Fruit fly (Drosophila melanogaster) whole organism, embryonic: ENCODE results near the gene Hand.
A peak's percentile ranks its signal among the peaks of the same experiment; 100 is the strongest.

Source experiments
- B-H1 ChIP-seq: fragments of 200-800 bp; sonication (Bioruptor generic); IDR thresholded peaks from 3 replicates; pipeline ENCODE4 v1.3.6; 2022; ENCODE audit warnings: missing biosample characterization, missing genetic modification characterization
- Bgb ChIP-seq: fragments of 200-800 bp; sonication (Bioruptor generic); IDR thresholded peaks from 2 replicates; pipeline ENCODE4 v1.3.6; 2022; ENCODE audit warnings: missing biosample characterization, missing genetic modification characterization; ENCODE audit not compliant: partially characterized antibody
- CG10147 ChIP-seq: fragments of 200-800 bp; sonication (Bioruptor generic); optimal IDR thresholded peaks from 2 replicates; lab custom pipeline; 2019; ENCODE audit warnings: missing biosample characterization, mild to moderate bottlenecking, missing genetic modification characterization, moderate library complexity
- CG10267 ChIP-seq: fragments of 200-800 bp; sonication (Bioruptor generic); optimal IDR thresholded peaks from 2 replicates; lab custom pipeline; 2018; ENCODE audit warnings: missing biosample characterization, mild to moderate bottlenecking, missing genetic modification characterization, moderate library complexity
- CG10654 ChIP-seq: fragments of 200-800 bp; sonication (Bioruptor generic); optimal IDR thresholded peaks from 2 replicates; lab custom pipeline; 2016; ENCODE audit warnings: missing biosample characterization, missing genetic modification characterization
- CG10979 ChIP-seq: fragments of 200-800 bp; sonication (Bioruptor generic); optimal IDR thresholded peaks from 2 replicates; lab custom pipeline; 2018; ENCODE audit warnings: missing biosample characterization, mild to moderate bottlenecking, missing genetic modification characterization, moderate library complexity
- CG11504 ChIP-seq: fragments of 200-800 bp; sonication (Bioruptor generic); optimal IDR thresholded peaks from 3 replicates; lab custom pipeline; 2019; ENCODE audit warnings: missing biosample characterization, mild to moderate bottlenecking, missing genetic modification characterization, moderate library complexity
- CG13287 ChIP-seq: fragments of 200-800 bp; sonication (Bioruptor generic); IDR thresholded peaks from 2 replicates; pipeline ENCODE4 v1.3.6; 2022; ENCODE audit warnings: missing biosample characterization, missing genetic modification characterization; ENCODE audit not compliant: partially characterized antibody
- CG15479 ChIP-seq: fragments of 200-800 bp; sonication (Bioruptor generic); optimal IDR thresholded peaks from 3 replicates; lab custom pipeline; 2019; ENCODE audit warnings: missing biosample characterization, mild to moderate bottlenecking, missing genetic modification characterization, moderate library complexity
- CG15514 ChIP-seq: fragments of 200-800 bp; sonication (Bioruptor generic); optimal IDR thresholded peaks from 3 replicates; lab custom pipeline; 2017; ENCODE audit warnings: missing biosample characterization, missing genetic modification characterization, mild to moderate bottlenecking, moderate library complexity, missing genetic modification reagents
- CG17912 ChIP-seq: fragments of 200-800 bp; sonication (Bioruptor generic); optimal IDR thresholded peaks from 2 replicates; lab custom pipeline; 2018; ENCODE audit warnings: missing biosample characterization, mild to moderate bottlenecking, missing genetic modification characterization
- CG1832 ChIP-seq: fragments of 200-800 bp; sonication (Bioruptor generic); optimal IDR thresholded peaks from 2 replicates; lab custom pipeline; 2017; ENCODE audit warnings: missing biosample characterization, mild to moderate bottlenecking, missing genetic modification characterization, inconsistent platforms
- CG2712 ChIP-seq: fragments of 200-800 bp; optimal IDR thresholded peaks from 3 replicates; lab custom pipeline; 2019; ENCODE audit warnings: missing biosample characterization, mild to moderate bottlenecking, missing genetic modification characterization, moderate library complexity
- CG2889 ChIP-seq: fragments of 200-800 bp; sonication (Bioruptor generic); IDR thresholded peaks from 3 replicates; pipeline ENCODE4 v1.3.6; 2022; ENCODE audit warnings: missing biosample characterization, missing genetic modification characterization
- CG33557 ChIP-seq: fragments of 200-800 bp; sonication (Bioruptor generic); optimal IDR thresholded peaks from 2 replicates; lab custom pipeline; 2019; ENCODE audit warnings: missing biosample characterization, mild to moderate bottlenecking, missing genetic modification characterization, moderate library complexity
- CG6272 ChIP-seq: fragments of 200-800 bp; sonication (Bioruptor generic); IDR thresholded peaks from 2 replicates; pipeline ENCODE4 v1.3.6; 2022; ENCODE audit warnings: missing biosample characterization, missing genetic modification characterization
- CG7372 ChIP-seq: fragments of 200-800 bp; sonication (Bioruptor generic); IDR thresholded peaks from 2 replicates; pipeline ENCODE4 v1.3.6; 2022; ENCODE audit warnings: missing biosample characterization, missing genetic modification characterization
- CG8359 ChIP-seq: fragments of 200-800 bp; sonication (Bioruptor generic); optimal IDR thresholded peaks from 2 replicates; lab custom pipeline; 2017; ENCODE audit warnings: missing biosample characterization, mild to moderate bottlenecking, missing genetic modification characterization, borderline replicate concordance
- CHES-1-like ChIP-seq: fragments of 200-800 bp; sonication (Bioruptor generic); optimal IDR thresholded peaks from 2 replicates; lab custom pipeline; 2016; ENCODE audit warnings: missing biosample characterization, missing genetic modification characterization
- Camta ChIP-seq: fragments of 200-800 bp; sonication (Bioruptor generic); optimal IDR thresholded peaks from 2 replicates; lab custom pipeline; 2016; ENCODE audit warnings: missing biosample characterization, missing genetic modification characterization
- CkIIα-i1 ChIP-seq: fragments of 200-800 bp; sonication (Bioruptor generic); IDR thresholded peaks from 2 replicates; pipeline ENCODE4 v1.3.6; 2022; ENCODE audit warnings: missing biosample characterization, missing genetic modification characterization
- Drgx ChIP-seq: fragments of 200-800 bp; sonication (Bioruptor generic); IDR thresholded peaks from 2 replicates; pipeline ENCODE4 v1.3.6; 2022; ENCODE audit warnings: missing biosample characterization, missing genetic modification characterization
- ERR ChIP-seq: fragments of 200-800 bp; sonication (Bioruptor generic); optimal IDR thresholded peaks from 2 replicates; lab custom pipeline; 2016; ENCODE audit warnings: missing biosample characterization, missing genetic modification characterization
- H15 ChIP-seq: fragments of 200-800 bp; sonication (Bioruptor generic); IDR thresholded peaks from 3 replicates; pipeline ENCODE4 v1.3.6; 2022; ENCODE audit warnings: missing biosample characterization, missing genetic modification characterization
- H2.0 ChIP-seq: fragments of 200-800 bp; sonication (Bioruptor generic); IDR thresholded peaks from 2 replicates; pipeline ENCODE4 v1.3.6; 2022; ENCODE audit warnings: missing biosample characterization, missing genetic modification characterization
- Hand ChIP-seq: fragments of 200-800 bp; sonication (Bioruptor generic); optimal IDR thresholded peaks from 2 replicates; lab custom pipeline; 2017; ENCODE audit warnings: mild to moderate bottlenecking, missing biosample characterization, missing genetic modification reagents, missing genetic modification characterization
- Hr78 ChIP-seq, 2 experiments: fragments of 200-800 bp in 1 of 2; fragments of >200 bp in 1 of 2; sonication (Bioruptor generic) in 1 of 2; optimal IDR thresholded peaks; 2 replicates each; lab custom pipeline; 2017 to 2019; ENCODE audit warnings: missing biosample characterization in 2 of 2, missing genetic modification characterization in 2 of 2, mild to moderate bottlenecking in 1 of 2, moderate library complexity in 1 of 2
- MBD-R2 ChIP-seq: fragments of 200-800 bp; sonication (Bioruptor generic); IDR thresholded peaks from 2 replicates; pipeline ENCODE4 v1.3.6; 2022; ENCODE audit warnings: missing biosample characterization, missing genetic modification characterization
- Mes4 ChIP-seq: fragments of 200-800 bp; sonication (Bioruptor generic); optimal IDR thresholded peaks from 2 replicates; lab custom pipeline; 2016; ENCODE audit warnings: missing biosample characterization, missing genetic modification characterization
- NK7.1 ChIP-seq: fragments of 200-800 bp; sonication (Bioruptor generic); optimal IDR thresholded peaks from 3 replicates; lab custom pipeline; 2016; ENCODE audit warnings: missing biosample characterization, missing genetic modification characterization
- Ravus ChIP-seq: fragments of 200-800 bp; sonication (Bioruptor generic); IDR thresholded peaks from 2 replicates; pipeline ENCODE4 v1.3.6; 2022; ENCODE audit warnings: missing biosample characterization, missing genetic modification characterization
- Usf ChIP-seq: fragments of 200-800 bp; sonication (Bioruptor generic); optimal IDR thresholded peaks from 2 replicates; lab custom pipeline; 2017; ENCODE audit warnings: missing genotype, missing biosample characterization, missing genetic modification characterization
- ab ChIP-seq: fragments of 200-800 bp; sonication (Bioruptor generic); optimal IDR thresholded peaks from 2 replicates; lab custom pipeline; 2016; ENCODE audit warnings: missing biosample characterization, missing genetic modification characterization
- bab2 ChIP-seq: fragments of 200-800 bp; sonication (Bioruptor generic); optimal IDR thresholded peaks from 2 replicates; lab custom pipeline; 2016; ENCODE audit warnings: missing biosample characterization, missing genetic modification characterization
- exex ChIP-seq: fragments of 200-800 bp; sonication (Bioruptor generic); optimal IDR thresholded peaks from 4 replicates; lab custom pipeline; 2018; ENCODE audit warnings: missing biosample characterization, mild to moderate bottlenecking, missing genetic modification characterization, moderate library complexity
- ftz-f1 ChIP-seq: fragments of 200-800 bp; sonication (Bioruptor generic); optimal IDR thresholded peaks from 2 replicates; lab custom pipeline; 2016; ENCODE audit warnings: missing biosample characterization, missing genetic modification characterization
- grau ChIP-seq: fragments of 200-800 bp; optimal IDR thresholded peaks from 3 replicates; lab custom pipeline; 2019; ENCODE audit warnings: missing biosample characterization, mild to moderate bottlenecking, missing genetic modification characterization, moderate library complexity
- grn ChIP-seq: fragments of 200-800 bp; sonication (Bioruptor generic); optimal IDR thresholded peaks from 3 replicates; lab custom pipeline; 2017; ENCODE audit warnings: missing biosample characterization, missing genetic modification characterization
- h ChIP-seq: fragments of >200 bp; optimal IDR thresholded peaks from 2 replicates; lab custom pipeline; 2017
- hbn ChIP-seq: fragments of 200-800 bp; sonication (Bioruptor generic); IDR thresholded peaks from 2 replicates; pipeline ENCODE4 v1.3.6; 2022; ENCODE audit warnings: missing biosample characterization, missing genetic modification characterization; ENCODE audit not compliant: partially characterized antibody
- inv ChIP-seq: fragments of 200-800 bp; sonication (Bioruptor generic); IDR thresholded peaks from 2 replicates; pipeline ENCODE4 v1.3.6; 2022; ENCODE audit warnings: missing biosample characterization, missing genetic modification characterization; ENCODE audit not compliant: partially characterized antibody
- jumu ChIP-seq: fragments of 200-800 bp; sonication (Bioruptor generic); optimal IDR thresholded peaks from 3 replicates; lab custom pipeline; 2016; ENCODE audit warnings: missing biosample characterization, missing genetic modification characterization
- lmd ChIP-seq: fragments of 200-800 bp; sonication (Bioruptor generic); IDR thresholded peaks from 2 replicates; pipeline ENCODE4 v1.3.6; 2022; ENCODE audit warnings: missing biosample characterization, missing genetic modification characterization
- mirr ChIP-seq: fragments of 200-800 bp; sonication (Bioruptor generic); optimal IDR thresholded peaks from 3 replicates; lab custom pipeline; 2018; ENCODE audit warnings: missing biosample characterization, mild to moderate bottlenecking, missing genetic modification characterization
- nerfin-1 ChIP-seq: fragments of 200-800 bp; sonication (Bioruptor generic); optimal IDR thresholded peaks from 3 replicates; lab custom pipeline; 2019; ENCODE audit warnings: missing biosample characterization, mild to moderate bottlenecking, missing genetic modification characterization, moderate library complexity
- nerfin-2 ChIP-seq: fragments of 200-800 bp; sonication (Bioruptor generic); IDR thresholded peaks from 2 replicates; pipeline ENCODE4 v1.3.6; 2022; ENCODE audit warnings: missing biosample characterization, missing genetic modification characterization; ENCODE audit not compliant: partially characterized antibody
- otp ChIP-seq: fragments of 200-800 bp; sonication (Bioruptor generic); IDR thresholded peaks from 3 replicates; pipeline ENCODE4, ENCODE4 v1.3.6; 2022; ENCODE audit warnings: missing biosample characterization, missing genetic modification characterization
- repo ChIP-seq: fragments of 200-800 bp; sonication (Bioruptor generic); optimal IDR thresholded peaks from 2 replicates; lab custom pipeline; 2016; ENCODE audit warnings: missing biosample characterization, missing genetic modification characterization
- ro ChIP-seq: fragments of 200-800 bp; sonication (Bioruptor generic); IDR thresholded peaks from 2 replicates; pipeline ENCODE4 v1.3.6; 2022; ENCODE audit warnings: missing biosample characterization, missing genetic modification characterization
- stwl ChIP-seq: fragments of 200-800 bp; sonication (Bioruptor generic); optimal IDR thresholded peaks from 3 replicates; lab custom pipeline; 2018; ENCODE audit warnings: missing biosample characterization, mild to moderate bottlenecking, missing genetic modification characterization, moderate library complexity
- vfl ChIP-seq: fragments of 200-800 bp; sonication (Bioruptor generic); optimal IDR thresholded peaks from 2 replicates; lab custom pipeline; 2016; ENCODE audit warnings: missing biosample characterization, missing genetic modification characterization
- z ChIP-seq: fragments of 200-800 bp; sonication (Bioruptor generic); IDR thresholded peaks from 3 replicates; pipeline ENCODE4 v1.3.6; 2022; ENCODE audit warnings: missing biosample characterization, missing genetic modification characterization

Gene Hand

DNA sequence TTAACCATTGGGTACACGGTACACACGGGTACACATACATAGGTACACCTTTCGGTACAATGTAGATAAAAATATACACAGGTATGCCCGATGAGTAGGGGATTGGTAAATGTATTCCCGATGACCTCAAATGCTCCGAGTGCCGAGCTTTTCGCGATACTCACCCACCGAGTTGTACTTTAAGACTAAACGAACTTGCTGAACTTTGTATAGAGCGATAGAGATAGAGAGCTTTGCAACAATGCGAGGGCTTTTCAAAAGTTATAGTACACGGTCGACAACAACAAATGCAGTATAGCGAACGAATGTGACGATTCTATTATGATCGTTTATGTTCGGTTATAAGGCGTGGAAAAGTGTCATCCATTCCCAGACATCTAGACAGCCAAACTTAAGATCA lies 26.4 kb upstream of the Hand start (continued):
- TF ChIP-seq CG33557 (GFP tag; lab: Kevin White, UChicago) (no peak), CG10147 (GFP tag; lab: Kevin White, UChicago) (no peak), CG17912 (GFP tag; lab: Kevin White, UChicago) (peak; percentile 23), hbn (no peak), nerfin-1 (tag; lab: Kevin White, UChicago) (no peak), Hand (GFP tag; lab: Kevin White, UChicago) (no peak), bab2 (no peak), Hr78 (GFP tag; optimal IDR thresholded peaks at IDR 0.05; lab: Kevin White, UChicago) (peak in 1 of 2 experiments; percentile 97), grn (GFP tag; lab: Kevin White, UChicago) (no peak), H2.0 (no peak), Bgb (GFP tag; lab: Robert Waterston, UW) (no peak; the same call in none of the 2 replicates), ro (GFP tag; lab: Robert Waterston, UW) (no peak), CG8359 (no peak), CG7372 (GFP tag; lab: Robert Waterston, UW) (no peak), CG2889 (GFP tag; lab: Robert Waterston, UW) (no peak), otp (GFP tag; lab: Robert Waterston, UW) (no peak), NK7.1 (GFP tag; lab: Kevin White, UChicago) (no peak), H15 (GFP tag; lab: Robert Waterston, UW) (no peak), nerfin-2 (GFP tag; lab: Robert Waterston, UW) (no peak), CG15514 (GFP tag; lab: Kevin White, UChicago) (peak; percentile 49), lmd (no peak), CkIIα-i1 (no peak), CG10654 (GFP tag; lab: Kevin White, UChicago) (no peak), CG1832 (no peak), jumu (GFP tag; lab: Kevin White, UChicago) (no peak), repo (GFP tag; lab: Kevin White, UChicago) (no peak), ftz-f1 (GFP tag; lab: Kevin White, UChicago) (peak; percentile 80), CG10979 (no peak), CG13287 (no peak), CG11504 (no peak), Mes4 (GFP tag; lab: Kevin White, UChicago) (no peak), CG15479 (GFP tag; lab: Kevin White, UChicago) (no peak), CG10267 (tag; lab: Kevin White, UChicago) (no peak), Usf (no peak), Ravus (no peak), MBD-R2 (GFP tag; lab: Robert Waterston, UW) (peak; percentile 25; the same call in 1 of the 2 replicates), inv (GFP tag; lab: Robert Waterston, UW) (no peak), z (GFP tag; lab: Robert Waterston, UW) (no peak), ab (no peak), B-H1 (GFP tag; lab: Robert Waterston, UW) (no peak), CG2712 (tag; lab: Kevin White, UChicago) (no peak), grau (no peak), CG6272 (GFP tag; lab: Robert Waterston, UW) (no peak), vfl (GFP tag; lab: Kevin White, UChicago) (no peak), CHES-1-like (no peak), ERR (GFP tag; lab: Kevin White, UChicago) (no peak), mirr (GFP tag; lab: Kevin White, UChicago) (peak; percentile 91), stwl (tag; lab: Kevin White, UChicago) (no peak), h (lab: Kevin White, UChicago) (no peak), Drgx (GFP tag; lab: Robert Waterston, UW) (no peak), exex (tag; lab: Kevin White, UChicago) (peak; percentile 65), Camta (GFP tag; lab: Kevin White, UChicago) (no peak)
